Worm (Caenorhabditis elegans): ENCODE data around the gene C07G2.5.

- TF ChIP-seq bed-2 (GFP tag; IDR thresholded peaks at IDR 0.05): no peak
- TF ChIP-seq F23B12.7 (tag; optimal IDR thresholded peaks at IDR 0.05; ENCODE audit: insufficient read depth): no peak
Measured at ce11 chrIII:4481787-4482186, 17.1 kb downstream of the C07G2.5 start.
